Worm (Caenorhabditis elegans) whole organism, L4/young adult: ENCODE data around the gene C17F4.8.

Experiments
- W03F9.2 ChIP-seq: fragments of 150-350 bp; optimal IDR thresholded peaks from 2 replicates; lab custom pipeline; 2014; ENCODE audit warnings: missing biosample characterization, missing genetic modification characterization
- dao-5 ChIP-seq: sonication (generic microtip); optimal IDR thresholded peaks from 2 replicates; lab custom pipeline; 2016; ENCODE audit warnings: missing genotype, missing genetic modification characterization, moderate library complexity, missing compliant biosample characterization
- him-1 ChIP-seq: sonication (generic microtip); optimal IDR thresholded peaks from 2 replicates; lab custom pipeline; 2016; ENCODE audit warnings: missing genotype, missing genetic modification reagents, missing genetic modification characterization, missing compliant biosample characterization

ce11 chrII:3225200-3225599 lies 9.4 kb downstream of the C17F4.8 start, which contains the start of gene ZC239.16:
- TF ChIP-seq him-1 (tag; lab: Kevin White, UChicago) (no peak), dao-5 (tag; lab: Kevin White, UChicago) (no peak), W03F9.2 (no peak)
